Worm (Caenorhabditis elegans): ENCODE results near the gene nas-20.

DNA sequence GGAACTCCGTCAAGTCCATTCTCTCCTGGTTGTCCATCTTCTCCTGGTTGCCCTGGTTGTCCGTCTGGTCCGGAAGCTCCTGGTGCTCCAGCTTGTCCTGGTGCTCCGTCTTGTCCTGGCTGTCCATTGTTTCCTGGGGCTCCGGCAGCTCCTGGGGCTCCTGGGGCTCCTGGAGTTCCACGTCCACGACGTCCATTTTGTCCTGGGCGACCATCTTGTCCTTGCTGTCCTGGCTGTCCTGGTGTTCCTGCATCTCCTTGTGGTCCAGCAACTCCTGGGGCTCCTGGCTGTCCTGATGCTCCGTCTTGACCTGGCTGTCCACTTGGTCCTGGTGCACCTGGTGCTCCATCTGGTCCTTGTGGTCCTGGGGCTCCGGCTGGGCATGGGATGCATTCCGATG, 22.7 kb downstream of the nas-20 start:
- TF ChIP-seq ceh-58 (GFP tag; IDR thresholded peaks at IDR 0.05) (no peak), snpc-4 (GFP tag; optimal IDR thresholded peaks at IDR 0.05) (no peak), snpc-4 (tag; optimal IDR thresholded peaks at IDR 0.05) (no peak), gei-17 (GFP tag; optimal IDR thresholded peaks at IDR 0.05) (no peak), unc-62 (GFP tag; optimal IDR thresholded peaks at IDR 0.05) (no peak), F37B4.10 (GFP tag; IDR thresholded peaks at IDR 0.05) (no peak), lin-54 (GFP tag; optimal IDR thresholded peaks at IDR 0.05) (no peak), nhr-27 (tag; optimal IDR thresholded peaks at IDR 0.05) (no peak), nhr-90 (tag; optimal IDR thresholded peaks at IDR 0.05) (no peak), lin-40 (tag; optimal IDR thresholded peaks at IDR 0.05) (no peak), nhr-179 (tag; optimal IDR thresholded peaks at IDR 0.05) (no peak), attf-5 (GFP tag; optimal IDR thresholded peaks at IDR 0.05) (no peak), B0336.3 (GFP tag; IDR thresholded peaks at IDR 0.05) (no peak), F22D6.2 (tag; optimal IDR thresholded peaks at IDR 0.05) (no peak)
